Fruit fly (Drosophila melanogaster): ENCODE results near the gene CG31496.

DNA sequence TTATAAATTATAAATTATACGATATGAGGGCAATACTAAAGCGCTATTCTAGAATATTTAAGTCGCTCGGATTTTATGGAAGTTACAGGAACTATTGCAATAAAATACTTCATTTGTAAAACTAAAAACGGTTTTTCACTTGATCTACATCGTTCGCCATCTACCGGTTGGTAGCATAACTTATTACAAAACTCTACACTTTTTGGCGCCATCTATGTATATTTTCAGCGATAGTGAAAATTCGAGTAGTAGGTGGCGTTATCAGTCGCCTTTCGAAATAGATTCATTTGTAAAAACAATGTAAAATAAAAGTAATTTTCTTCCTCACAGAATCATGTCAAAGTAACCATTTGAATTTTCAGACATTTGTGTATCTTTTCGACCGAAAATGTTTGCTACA, 1.6 kb downstream of the CG31496 start, which contains the start of gene nxf4:
- TF ChIP-seq psq (optimal IDR thresholded peaks at IDR 0.05), result no peak
- peak; percentile 70 for TF ChIP-seq h (optimal IDR thresholded peaks at IDR 0.05)
